Worm (Caenorhabditis elegans) whole organism, dauer: ENCODE measurements around the gene Y48A6B.8.

Experiments
- unc-62 ChIP-seq: sonication (generic microtip); optimal IDR thresholded peaks from 2 replicates; lab custom pipeline; 2017; ENCODE audit warnings: missing biosample characterization, missing genetic modification reagents, missing genetic modification characterization

Gene Y48A6B.8

ce11 chrIII:11040606-11041005 is 11.4 kb upstream of the Y48A6B.8 start:
- TF ChIP-seq unc-62, result no peak

ce11 chrIII:11039250-11039649 is 10.0 kb upstream of the Y48A6B.8 start:
- TF ChIP-seq unc-62, result no peak

ce11 chrIII:11036640-11037039 is 7.4 kb upstream of the Y48A6B.8 start, which contains the start of gene spat-2:
Gene spat-2, plus strand, starts transcription at chrIII:11036940.
- no peak for TF ChIP-seq unc-62

ce11 chrIII:11036132-11036531 is 6.9 kb upstream of the Y48A6B.8 start:
- no peak for TF ChIP-seq unc-62

ce11 chrIII:11032872-11033271 is 3.6 kb upstream of the Y48A6B.8 start, which contains the start of gene Y48A6B.9:
Gene Y48A6B.9, plus strand, starts transcription at chrIII:11033172.
- TF ChIP-seq unc-62, result no peak

ce11 chrIII:11031309-11031708 is 2.1 kb upstream of the Y48A6B.8 start, which contains the start of gene Y48A6B.14:
Gene Y48A6B.14, plus strand, starts transcription at chrIII:11031609.
- TF ChIP-seq unc-62, result no peak

ce11 chrIII:11026516-11027048 is 2.7 kb downstream of the Y48A6B.8 start, which contains the start of gene Y48A6B.7:
Gene Y48A6B.7, minus strand, starts transcription at chrIII:11026566.
- TF ChIP-seq unc-62, result no peak

- TF ChIP-seq unc-62, result no peak
Observed at ce11 chrIII:11025138-11025537, 4.1 kb downstream of the Y48A6B.8 start.

ce11 chrIII:11022278-11022677 is 7.0 kb downstream of the Y48A6B.8 start:
- TF ChIP-seq unc-62, result no peak

ce11 chrIII:11012264-11012663 is 17.0 kb downstream of the Y48A6B.8 start, which contains the start of gene kvs-4:
Gene kvs-4, plus strand, starts transcription at chrIII:11012564.
- no peak for TF ChIP-seq unc-62

- no peak for TF ChIP-seq unc-62
Observed at ce11 chrIII:11010597-11010996, 18.6 kb downstream of the Y48A6B.8 start.

- TF ChIP-seq unc-62, result no peak
Observed at ce11 chrIII:11008869-11009268, 20.4 kb downstream of the Y48A6B.8 start, which contains the start of gene exos-1. Gene exos-1, plus strand, starts transcription at chrIII:11009043.

- no peak for TF ChIP-seq unc-62
Observed at ce11 chrIII:11007552-11008272, 21.5 kb downstream of the Y48A6B.8 start, which contains the start of the genes fipr-17 and Y48A6B.3. Gene fipr-17, minus strand, starts transcription at chrIII:11007602. Gene Y48A6B.3, plus strand, starts transcription at chrIII:11008222.

ce11 chrIII:11002808-11003207 is 26.4 kb downstream of the Y48A6B.8 start:
- TF ChIP-seq unc-62, result no peak

- TF ChIP-seq unc-62, result no peak
Observed at ce11 chrIII:10995156-10995555, 34.1 kb downstream of the Y48A6B.8 start, which contains the start of gene dmsr-5. Gene dmsr-5, minus strand, starts transcription at chrIII:10995256.

- TF ChIP-seq unc-62, result no peak
Observed at ce11 chrIII:10994085-10994484, 35.2 kb downstream of the Y48A6B.8 start.

ce11 chrIII:10989491-10990032 is 39.7 kb downstream of the Y48A6B.8 start:
- no peak for TF ChIP-seq unc-62
